Fruit fly (Drosophila melanogaster): ENCODE measurements around the gene CG14435.

CG14435 gene

DNA sequence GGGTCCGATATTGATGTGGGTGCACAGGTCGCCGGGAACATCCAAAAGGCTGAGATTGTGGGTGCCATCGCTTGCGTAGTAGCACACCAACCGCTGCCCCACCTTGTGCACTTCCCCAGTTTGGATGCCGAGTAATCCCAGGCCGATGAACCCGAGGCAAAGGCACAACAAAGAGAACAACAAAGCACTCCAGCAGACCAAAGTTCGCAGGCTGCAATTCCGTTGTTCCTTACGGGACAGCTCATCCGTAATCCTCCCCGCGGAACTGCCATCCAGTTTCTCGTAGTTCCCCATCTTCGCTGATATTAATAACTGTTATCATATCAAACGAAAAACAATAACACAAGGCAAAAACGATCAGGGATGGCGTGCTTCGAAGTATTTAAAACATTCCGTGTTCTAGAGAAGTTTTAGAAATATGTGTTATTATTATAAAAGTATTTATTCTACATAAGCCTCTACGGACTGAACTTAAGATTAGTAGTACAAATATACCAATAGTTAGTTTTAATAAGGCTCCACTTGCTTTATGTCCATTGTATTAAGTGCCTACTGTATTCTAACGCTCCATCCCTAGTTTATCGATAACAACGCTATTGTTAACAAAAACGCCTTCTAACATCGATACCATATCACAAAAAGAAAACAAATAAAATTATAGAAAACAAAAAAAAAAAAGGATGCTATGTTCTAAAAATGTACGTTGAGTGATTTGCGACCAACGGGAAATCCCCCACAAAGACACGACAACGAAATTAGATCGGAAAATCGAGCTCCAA, 5.6 kb upstream of the CG14435 start, which contains the start of the genes Cht11 and CG4558 (continued):
- TF ChIP-seq CG17359 (tag; optimal IDR thresholded peaks at IDR 0.05) (peak; percentile 84), mam (GFP tag; optimal IDR thresholded peaks at IDR 0.05) (peak; percentile 84), CG17361 (GFP tag; IDR thresholded peaks at IDR 0.05) (peak; percentile 84), CG6654 (GFP tag; optimal IDR thresholded peaks at IDR 0.05) (peak; percentile 31), CG2678 (tag; optimal IDR thresholded peaks at IDR 0.05) (peak; percentile 88), CG30403 (GFP tag; optimal IDR thresholded peaks at IDR 0.05) (peak; percentile 88), HLH4C (GFP tag; IDR thresholded peaks at IDR 0.05; ENCODE audit: partially characterized antibody) (peak; percentile 69), CG5953 (GFP tag; IDR thresholded peaks at IDR 0.05) (no peak), run (tag; optimal IDR thresholded peaks at IDR 0.05) (peak; percentile 10), Fer3 (tag; optimal IDR thresholded peaks at IDR 0.05) (peak; percentile 78), CG11560 (tag; IDR thresholded peaks at IDR 0.05) (peak; percentile 68), z (GFP tag; IDR thresholded peaks at IDR 0.05) (no peak), dpn (GFP tag; optimal IDR thresholded peaks at IDR 0.05) (peak; percentile 63 to 82), sens (GFP tag) (peak; percentile 93), CG18476 (GFP tag; optimal IDR thresholded peaks at IDR 0.05) (peak; percentile 57), Ssrp (tag; optimal IDR thresholded peaks at IDR 0.05) (peak; percentile 81), CG18262 (tag; optimal IDR thresholded peaks at IDR 0.05) (peak; percentile 83), Bdp1 (GFP tag; optimal IDR thresholded peaks at IDR 0.05) (peak; percentile 31), CG8359 (GFP tag; optimal IDR thresholded peaks at IDR 0.05; ENCODE audit: borderline replicate concordance) (no peak), CG15696 (tag; optimal IDR thresholded peaks at IDR 0.05) (peak; percentile 79), btn (GFP tag; optimal IDR thresholded peaks at IDR 0.05) (no peak), CG17186 (GFP tag; optimal IDR thresholded peaks at IDR 0.05) (no peak), CG13894 (tag; optimal IDR thresholded peaks at IDR 0.05) (peak; percentile 82), CG10274 (GFP tag; optimal IDR thresholded peaks at IDR 0.05) (peak; percentile 26), emc (GFP tag; optimal IDR thresholded peaks at IDR 0.05) (no peak), Neu2 (GFP tag; optimal IDR thresholded peaks at IDR 0.05; ENCODE audit: borderline replicate concordance) (no peak), Hmr (GFP tag; optimal IDR thresholded peaks at IDR 0.05) (peak; percentile 83), repo (GFP tag; optimal IDR thresholded peaks at IDR 0.05) (peak; percentile 48), h (optimal IDR thresholded peaks at IDR 0.05) (no peak), Kr (GFP tag; optimal IDR thresholded peaks at IDR 0.05) (no peak), ase (GFP tag; IDR thresholded peaks at IDR 0.05) (peak; percentile 82), CG9609 (GFP tag; optimal IDR thresholded peaks at IDR 0.05) (peak; percentile 39), Fer1 (GFP tag; optimal IDR thresholded peaks at IDR 0.05) (peak; percentile 79), ap (GFP tag; IDR thresholded peaks at IDR 0.05) (peak; percentile 63), CG18764 (GFP tag; optimal IDR thresholded peaks at IDR 0.05) (peak; percentile 47), CG4730 (GFP tag; IDR thresholded peaks at IDR 0.05) (peak; percentile 69), schlank (tag; optimal IDR thresholded peaks at IDR 0.05) (peak; percentile 7), Doc2 (GFP tag; IDR thresholded peaks at IDR 0.05) (peak; percentile 45; the same call in 1 of the 2 replicates), Hsf (GFP tag; optimal IDR thresholded peaks at IDR 0.05) (peak; percentile 82), NC2β (GFP tag; optimal IDR thresholded peaks at IDR 0.05) (peak; percentile 43), CG6813 (GFP tag; optimal IDR thresholded peaks at IDR 0.05) (peak; percentile 56), Sox102F (GFP tag; optimal IDR thresholded peaks at IDR 0.05) (peak; percentile 85), hkb (optimal IDR thresholded peaks at IDR 0.05) (no peak), hkb (GFP tag; IDR thresholded peaks at IDR 0.05) (peak; percentile 84), HmgD (GFP tag; optimal IDR thresholded peaks at IDR 0.05) (no peak), otp (GFP tag; IDR thresholded peaks at IDR 0.05) (peak; percentile 35; the same call in 1 of the 3 replicates), Atf3 (GFP tag; optimal IDR thresholded peaks at IDR 0.05) (peak; percentile 54), NFAT (GFP tag; IDR thresholded peaks at IDR 0.05) (peak; percentile 71), ssp (GFP tag; IDR thresholded peaks at IDR 0.05) (peak; percentile 69), Doc3 (GFP tag; IDR thresholded peaks at IDR 0.05; ENCODE audit: partially characterized antibody) (peak; percentile 39; the same call in 1 of the 3 replicates)

All from whole organism, embryonic.